Worm (Caenorhabditis elegans): ENCODE data around the gene rpl-35.

rpl-35 gene

ce11 chrIII:7860885-7861284, 6.0 kb downstream of the rpl-35 start, which contains the start of gene cuc-1:
Gene cuc-1, minus strand, starts transcription at chrIII:7860985.
- TF ChIP-seq ekl-4 (GFP tag; IDR thresholded peaks at IDR 0.05) (no peak), nhr-80 (tag; optimal IDR thresholded peaks at IDR 0.05) (peak; percentile 48)

ce11 chrIII:7861535-7862120, 6.7 kb downstream of the rpl-35 start, which contains the start of gene snr-5:
Gene snr-5, plus strand, starts transcription at chrIII:7862070.
- TF ChIP-seq ekl-4 (GFP tag; IDR thresholded peaks at IDR 0.05) (no peak), ama-1 (optimal IDR thresholded peaks at IDR 0.05) (no peak), ama-1 (GFP tag; optimal IDR thresholded peaks at IDR 0.05) (peak in 1 of 2 experiments; percentile 18), attf-5 (GFP tag; optimal IDR thresholded peaks at IDR 0.05) (no peak), madf-8 (GFP tag; conservative IDR thresholded peaks at IDR 0.05) (no peak)

ce11 chrIII:7865238-7865761, 10.4 kb downstream of the rpl-35 start, which contains the start of gene slc-17.3:
Gene slc-17.3, minus strand, starts transcription at chrIII:7865288.
- TF ChIP-seq nhr-80 (tag; optimal IDR thresholded peaks at IDR 0.05): peak; percentile 61
- TF ChIP-seq B0336.3 (GFP tag; IDR thresholded peaks at IDR 0.05): no peak

- TF ChIP-seq repo-1 (tag; optimal IDR thresholded peaks at IDR 0.05) (no peak), B0261.1 (tag; optimal IDR thresholded peaks at IDR 0.05) (no peak), madf-8 (GFP tag; conservative IDR thresholded peaks at IDR 0.05) (no peak), madf-10 (tag; optimal IDR thresholded peaks at IDR 0.05) (no peak)
Measured at ce11 chrIII:7866189-7866588, 11.3 kb downstream of the rpl-35 start, which contains the start of gene cup-4. Gene cup-4, plus strand, starts transcription at chrIII:7866489.

- TF ChIP-seq efl-1 (GFP tag; optimal IDR thresholded peaks at IDR 0.05): no peak
- TF ChIP-seq somi-1 (GFP tag; optimal IDR thresholded peaks at IDR 0.05): peak; percentile 5
- no peak for TF ChIP-seq lsy-27 (tag; optimal IDR thresholded peaks at IDR 0.05; ENCODE audit: borderline replicate concordance, insufficient read depth)
- TF ChIP-seq lin-40 (tag; optimal IDR thresholded peaks at IDR 0.05): peak; percentile 31
- peak; percentile 34; the same call in 1 of the 2 replicates for TF ChIP-seq lin-26 (GFP tag; IDR thresholded peaks at IDR 0.05)
Measured at ce11 chrIII:7872776-7873175, 17.8 kb downstream of the rpl-35 start.

ce11 chrIII:7873481-7873880, 18.5 kb downstream of the rpl-35 start, which contains the start of gene tyr-1:
Gene tyr-1, plus strand, starts transcription at chrIII:7873781.
- TF ChIP-seq hrde-1 (tag; optimal IDR thresholded peaks at IDR 0.05; ENCODE audit: borderline replicate concordance) (no peak), let-607 (tag; optimal IDR thresholded peaks at IDR 0.05) (no peak), Y79H2A.3 (GFP tag; conservative IDR thresholded peaks at IDR 0.05) (no peak), mxl-1 (tag; optimal IDR thresholded peaks at IDR 0.05) (no peak), lin-40 (tag; optimal IDR thresholded peaks at IDR 0.05) (no peak), nhr-120 (GFP tag; IDR thresholded peaks at IDR 0.05) (no peak), xnd-1 (tag; optimal IDR thresholded peaks at IDR 0.05) (no peak), madf-6 (GFP tag; IDR thresholded peaks at IDR 0.05) (no peak), nhr-179 (tag; optimal IDR thresholded peaks at IDR 0.05) (no peak), F39B2.1 (GFP tag; IDR thresholded peaks at IDR 0.05) (no peak), ztf-3 (GFP tag; optimal IDR thresholded peaks at IDR 0.05) (no peak), C17E4.6 (GFP tag; IDR thresholded peaks at IDR 0.05) (no peak), Y95B8A.8 (GFP tag; IDR thresholded peaks at IDR 0.05) (no peak), egl-44 (GFP tag; IDR thresholded peaks at IDR 0.05) (no peak), gei-17 (GFP tag; optimal IDR thresholded peaks at IDR 0.05) (no peak), dpl-1 (GFP tag; optimal IDR thresholded peaks at IDR 0.05) (no peak)
